Worm (Caenorhabditis elegans) whole organism, mixed stage, embryonic: ENCODE results near the gene F35E8.6.

Source experiments
- bed-3 ChIP-seq: fragments of 200-800 bp; sonication (Bioruptor generic); optimal IDR thresholded peaks from 3 replicates; lab custom pipeline; 2018; ENCODE audit warnings: mild to moderate bottlenecking, missing genetic modification characterization, moderate library complexity, missing compliant biosample characterization
- ceh-43 ChIP-seq: fragments of 200-800 bp; sonication (Bioruptor generic); optimal IDR thresholded peaks from 2 replicates; lab custom pipeline; 2018; ENCODE audit warnings: mild to moderate bottlenecking, missing genetic modification characterization, moderate library complexity, missing compliant biosample characterization
- ces-1 ChIP-seq: fragments of 150-350 bp; optimal IDR thresholded peaks from 2 replicates; lab custom pipeline; 2014; ENCODE audit warnings: missing biosample characterization, missing genetic modification reagents, missing genetic modification characterization
- cnd-1 ChIP-seq: fragments of 200-800 bp; sonication (Bioruptor generic); optimal IDR thresholded peaks from 2 replicates; lab custom pipeline; 2018; ENCODE audit warnings: mild to moderate bottlenecking, missing genetic modification characterization, missing compliant biosample characterization
- elt-1 ChIP-seq: sonication (generic microtip); optimal IDR thresholded peaks from 2 replicates; lab custom pipeline; 2017; ENCODE audit warnings: missing genetic modification characterization, mild to moderate bottlenecking, missing compliant biosample characterization, antibody characterized with exemption, moderate library complexity, borderline replicate concordance; ENCODE audit not compliant: insufficient read depth
- elt-3 ChIP-seq: fragments of 150-350 bp; optimal IDR thresholded peaks from 2 replicates; lab custom pipeline; 2014; ENCODE audit warnings: missing biosample characterization, missing genetic modification characterization
- flh-1 ChIP-seq: fragments of 200-800 bp; sonication (Bioruptor generic); optimal IDR thresholded peaks from 2 replicates; lab custom pipeline; 2018; ENCODE audit warnings: mild to moderate bottlenecking, missing genetic modification characterization, moderate library complexity, missing compliant biosample characterization
- lin-13 ChIP-seq: fragments of 150-350 bp; optimal IDR thresholded peaks from 2 replicates; lab custom pipeline; 2014; ENCODE audit warnings: missing biosample characterization, missing genetic modification characterization
- lsy-2 ChIP-seq: fragments of 150-350 bp; optimal IDR thresholded peaks from 2 replicates; lab custom pipeline; 2014; ENCODE audit warnings: missing biosample characterization, missing genetic modification characterization
- nhr-12 ChIP-seq: fragments of 150-350 bp; optimal IDR thresholded peaks from 2 replicates; lab custom pipeline; 2014; ENCODE audit warnings: missing biosample characterization, missing genetic modification characterization
- nhr-28 ChIP-seq: fragments of 150-350 bp; optimal IDR thresholded peaks from 2 replicates; lab custom pipeline; 2014; ENCODE audit warnings: missing biosample characterization, missing genetic modification characterization
- sem-2 ChIP-seq: fragments of 200-800 bp; sonication (Bioruptor generic); optimal IDR thresholded peaks from 2 replicates; lab custom pipeline; 2018; ENCODE audit warnings: mild to moderate bottlenecking, missing genetic modification characterization, missing compliant biosample characterization
- snpc-4 ChIP-seq: fragments of 150-350 bp; optimal IDR thresholded peaks from 2 replicates; lab custom pipeline; 2014; ENCODE audit warnings: missing biosample characterization, missing genetic modification characterization
- unc-39 ChIP-seq: fragments of 150-350 bp; optimal IDR thresholded peaks from 2 replicates; lab custom pipeline; 2014; ENCODE audit warnings: missing biosample characterization, missing genetic modification characterization

ce11 chrV:15924307-15924706 lies 12.4 kb downstream of the F35E8.6 start, which contains the start of gene nhr-108:
- no peak for TF ChIP-seq flh-1 (GFP tag; lab: Kevin White, UChicago)
- no peak for TF ChIP-seq unc-39 (tag; lab: Kevin White, UChicago)
- TF ChIP-seq nhr-28 (tag; lab: Kevin White, UChicago), result no peak
- TF ChIP-seq snpc-4 (tag; lab: Kevin White, UChicago), result no peak
- no peak for TF ChIP-seq nhr-12
- TF ChIP-seq elt-3 (tag; lab: Kevin White, UChicago), result no peak
- TF ChIP-seq lsy-2 (tag; lab: Kevin White, UChicago), result no peak
- no peak for TF ChIP-seq elt-1 (tag; lab: Kevin White, UChicago)
- no peak for TF ChIP-seq ces-1 (GFP tag; lab: Kevin White, UChicago)
- TF ChIP-seq ceh-43 (GFP tag; lab: Kevin White, UChicago), result no peak
- TF ChIP-seq lin-13 (tag; lab: Kevin White, UChicago), result no peak
- no peak for TF ChIP-seq bed-3
- TF ChIP-seq sem-2, result no peak
- TF ChIP-seq cnd-1 (tag; lab: Kevin White, UChicago), result no peak
